Worm (Caenorhabditis elegans) whole organism, early embryonic: ENCODE measurements around the gene ipla-7.

Experiments
- F13C5.2 ChIP-seq: sonication (generic microtip); optimal IDR thresholded peaks from 2 replicates; lab custom pipeline; 2017; ENCODE audit warnings: mild to moderate bottlenecking, missing genetic modification characterization, inconsistent platforms, missing compliant biosample characterization
- aly-1 ChIP-seq: sonication (generic microtip); optimal IDR thresholded peaks from 2 replicates; lab custom pipeline; 2016; ENCODE audit warnings: missing genetic modification characterization, missing compliant biosample characterization
- ama-1 ChIP-seq: fragments of 150-350 bp; optimal IDR thresholded peaks from 2 replicates; lab custom pipeline; 2014
- flt-1 ChIP-seq: fragments of 200-800 bp; sonication (Bioruptor generic); IDR thresholded peaks from 2 replicates; pipeline ENCODE4 v1.3.6; 2022; ENCODE audit warnings: missing genetic modification characterization, missing compliant biosample characterization
- hnd-1 ChIP-seq: sonication (generic microtip); optimal IDR thresholded peaks from 2 replicates; lab custom pipeline; 2016; ENCODE audit warnings: missing genetic modification characterization, missing compliant biosample characterization
- scrt-1 ChIP-seq: fragments of 200-800 bp; sonication (Bioruptor generic); IDR thresholded peaks from 2 replicates; pipeline ENCODE4 v1.3.6; 2022; ENCODE audit warnings: missing genetic modification characterization, missing compliant biosample characterization

ce11 chrIV:10042881-10043280 is 19.8 kb downstream of the ipla-7 start, which contains the start of gene frk-1:
- no peak for TF ChIP-seq ama-1 (lab: Kevin White, UChicago)
- no peak for TF ChIP-seq aly-1
- TF ChIP-seq scrt-1 = no peak
- no peak for TF ChIP-seq hnd-1
- TF ChIP-seq F13C5.2 (tag; lab: Kevin White, UChicago) = no peak
- TF ChIP-seq flt-1 (GFP tag; lab: Robert Waterston, UW) = no peak
